Worm (Caenorhabditis elegans): ENCODE data around the gene dyf-19.

The dyf-19 gene

DNA sequence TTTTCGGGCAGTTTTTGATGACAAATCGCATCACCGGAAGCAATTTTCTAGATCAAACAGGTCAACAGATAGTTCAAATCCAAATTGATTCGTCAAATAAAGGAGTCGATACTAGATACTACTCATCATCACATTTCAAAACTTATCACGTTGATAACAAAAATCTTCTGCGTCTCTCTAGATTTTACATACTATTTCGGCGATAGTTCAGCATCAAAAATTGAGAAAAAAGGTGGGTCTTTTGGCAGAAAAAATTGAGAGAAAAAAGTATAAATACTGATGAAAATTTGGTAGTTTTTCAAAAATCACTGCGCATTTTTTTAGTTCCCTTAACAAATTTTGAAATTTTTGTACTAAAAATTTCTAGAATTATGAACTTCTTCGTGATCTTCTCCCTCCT is 11.7 kb upstream of the dyf-19 start, which contains the start of gene nlp-26:
nlp-26 (plus strand) TSS at position 301 of the 400 bp plus-strand sequence.
- TF ChIP-seq elt-3 (tag; optimal IDR thresholded peaks at IDR 0.05) (peak in 1 of 6 experiments; percentile 39), aly-2 (tag; optimal IDR thresholded peaks at IDR 0.05) (no peak), C04F5.9 (tag; optimal IDR thresholded peaks at IDR 0.05) (no peak), unc-98 (GFP tag; IDR thresholded peaks at IDR 0.05) (no peak), skn-1 (tag; optimal IDR thresholded peaks at IDR 0.05) (no peak), zip-4 (GFP tag; optimal IDR thresholded peaks at IDR 0.05) (no peak)

- TF ChIP-seq zip-4 (GFP tag; optimal IDR thresholded peaks at IDR 0.05) = no peak
- no peak for TF ChIP-seq grh-1 (GFP tag; IDR thresholded peaks at IDR 0.05)
- TF ChIP-seq mdl-1 (tag; optimal IDR thresholded peaks at IDR 0.05) = peak in 1 of 2 experiments; percentile 69
- no peak for TF ChIP-seq tbx-2 (tag; optimal IDR thresholded peaks at IDR 0.05)
- TF ChIP-seq blmp-1 (tag; optimal IDR thresholded peaks at IDR 0.05) = peak; percentile 31
- TF ChIP-seq pqm-1 (tag; optimal IDR thresholded peaks at IDR 0.05) = no peak
- TF ChIP-seq ets-5 (GFP tag; IDR thresholded peaks at IDR 0.05) = no peak
- peak in 1 of 3 experiments; percentile 4 for TF ChIP-seq ceh-82 (tag; optimal IDR thresholded peaks at IDR 0.05)
- TF ChIP-seq hlh-17 (GFP tag; optimal IDR thresholded peaks at IDR 0.05; ENCODE audit: borderline replicate concordance) = no peak
- TF ChIP-seq nhr-11 (tag; optimal IDR thresholded peaks at IDR 0.05) = no peak
- TF ChIP-seq snu-23 (GFP tag; optimal IDR thresholded peaks at IDR 0.05) = peak; percentile 12
- no peak for TF ChIP-seq ztf-11 (tag; optimal IDR thresholded peaks at IDR 0.05)
- peak in 1 of 2 experiments; percentile 49 for TF ChIP-seq lin-35 (GFP tag; optimal IDR thresholded peaks at IDR 0.05)
- TF ChIP-seq ztf-4 (tag; optimal IDR thresholded peaks at IDR 0.05) = no peak
- no peak for TF ChIP-seq ces-1 (GFP tag; optimal IDR thresholded peaks at IDR 0.05)
- TF ChIP-seq Y116A8C.19 (tag; optimal IDR thresholded peaks at IDR 0.05; ENCODE audit: borderline replicate concordance) = no peak
- no peak for TF ChIP-seq unc-98 (GFP tag; IDR thresholded peaks at IDR 0.05)
- TF ChIP-seq lsy-2 (tag; optimal IDR thresholded peaks at IDR 0.05) = peak in 1 of 2 experiments; percentile 20
- TF ChIP-seq fkh-8 (tag; optimal IDR thresholded peaks at IDR 0.05) = no peak
- no peak for TF ChIP-seq tlp-1 (tag; optimal IDR thresholded peaks at IDR 0.05)
- TF ChIP-seq lin-13 (GFP tag; optimal IDR thresholded peaks at IDR 0.05) = no peak
- no peak for TF ChIP-seq efl-3 (GFP tag; optimal IDR thresholded peaks at IDR 0.05)
Measured at ce11 chrV:19620098-19620497, 4.8 kb upstream of the dyf-19 start.

DNA sequence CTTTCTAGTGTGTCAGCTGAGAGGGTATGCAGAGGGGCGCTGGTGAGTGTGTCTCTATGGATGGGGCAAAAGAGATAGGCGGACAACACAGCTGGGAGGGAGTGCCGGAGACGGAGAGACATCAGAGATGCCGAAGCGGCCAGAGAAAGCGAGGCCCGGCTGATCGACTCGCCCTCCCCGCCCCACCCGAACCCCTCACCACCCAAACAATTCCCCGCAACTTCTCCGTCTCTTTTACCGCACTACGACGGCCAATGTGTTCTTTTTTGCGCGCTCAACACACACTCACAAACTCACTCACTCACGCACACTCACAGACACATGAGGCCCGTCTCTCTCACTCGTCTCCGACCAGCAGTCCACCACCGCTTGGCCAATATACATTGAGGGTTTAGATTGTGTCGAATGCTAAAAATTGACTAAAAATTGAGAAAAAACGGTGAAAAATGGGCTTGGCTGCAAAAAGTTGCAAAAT is 2.4 kb upstream of the dyf-19 start, which contains the start of gene Y43F8C.3:
Y43F8C.3 (minus strand) TSS at position 187 of the 475 bp plus-strand sequence.
- TF ChIP-seq nhr-85 (tag) (peak; percentile 84), lin-14 (GFP tag; optimal IDR thresholded peaks at IDR 0.05) (peak; percentile 95), alr-1 (tag; optimal IDR thresholded peaks at IDR 0.05; ENCODE audit: borderline replicate concordance) (no peak), egl-13 (tag; optimal IDR thresholded peaks at IDR 0.05) (no peak), zag-1 (tag; optimal IDR thresholded peaks at IDR 0.05) (no peak), nhr-71 (tag; optimal IDR thresholded peaks at IDR 0.05) (peak; percentile 58), elt-3 (tag; optimal IDR thresholded peaks at IDR 0.05) (peak in 1 of 6 experiments; percentile 3), ces-1 (GFP tag; optimal IDR thresholded peaks at IDR 0.05) (no peak), tlp-1 (tag; optimal IDR thresholded peaks at IDR 0.05) (no peak), elt-2 (tag; optimal IDR thresholded peaks at IDR 0.05) (peak; percentile 12), sox-4 (tag; optimal IDR thresholded peaks at IDR 0.05) (no peak), mep-1 (tag; optimal IDR thresholded peaks at IDR 0.05) (peak; percentile 71), skn-1 (tag; optimal IDR thresholded peaks at IDR 0.05) (peak; percentile 64), ztf-4 (tag; optimal IDR thresholded peaks at IDR 0.05) (no peak), nhr-28 (tag; optimal IDR thresholded peaks at IDR 0.05) (no peak), mdl-1 (tag; optimal IDR thresholded peaks at IDR 0.05) (peak in 1 of 2 experiments; percentile 73), nhr-76 (tag; optimal IDR thresholded peaks at IDR 0.05) (no peak), rnt-1 (tag; optimal IDR thresholded peaks at IDR 0.05) (peak; percentile 65), snu-23 (GFP tag; optimal IDR thresholded peaks at IDR 0.05) (peak; percentile 65), pag-3 (tag; optimal IDR thresholded peaks at IDR 0.05; ENCODE audit: borderline replicate concordance, insufficient read depth) (no peak), pax-3 (tag; optimal IDR thresholded peaks at IDR 0.05) (peak; percentile 9), ceh-8 (GFP tag; optimal IDR thresholded peaks at IDR 0.05) (peak; percentile 63), fkh-8 (tag; optimal IDR thresholded peaks at IDR 0.05) (peak; percentile 91), ama-1 (optimal IDR thresholded peaks at IDR 0.05) (no peak), ceh-82 (tag; optimal IDR thresholded peaks at IDR 0.05) (peak in 2 of 3 experiments; percentile 39 to 81), nhr-11 (tag; optimal IDR thresholded peaks at IDR 0.05) (no peak), C16A3.4 (tag; optimal IDR thresholded peaks at IDR 0.05) (peak; percentile 88), lsy-2 (tag; optimal IDR thresholded peaks at IDR 0.05) (peak; percentile 56 to 83), fos-1 (tag; optimal IDR thresholded peaks at IDR 0.05) (peak; percentile 37), efl-1 (optimal IDR thresholded peaks at IDR 0.05) (peak; percentile 32 to 46), efl-1 (GFP tag; optimal IDR thresholded peaks at IDR 0.05 in 1 of 2) (peak; percentile 33 to 92), pqm-1 (tag; optimal IDR thresholded peaks at IDR 0.05) (no peak), swsn-7 (tag; optimal IDR thresholded peaks at IDR 0.05) (peak; percentile 48)
